Fruit fly (Drosophila melanogaster) ovary, adult (tissue): ENCODE measurements around the gene CG8997.

ENCODE experiments used
- CG17801 ChIP-seq: fragments of 200-800 bp; optimal IDR thresholded peaks from 2 replicates; lab custom pipeline; 2019; ENCODE audit warnings: missing biosample characterization, mild to moderate bottlenecking, missing genetic modification characterization, moderate library complexity; ENCODE audit not compliant: partially characterized antibody

CG8997 gene

dm6 chr2L:13829540-13829939 lies 15.6 kb downstream of the CG8997 start, which contains the start of the genes Arpc1 and Orc5:
Gene Arpc1 (minus strand): TSS chr2L:13829741.
Gene Orc5 (plus strand): TSS chr2L:13829837.
- TF ChIP-seq CG17801 (GFP tag; lab: Kevin White, UChicago): peak; percentile 26

dm6 chr2L:13827557-13827956 lies 17.6 kb downstream of the CG8997 start, which contains the start of gene PolG1:
Gene PolG1 (minus strand): TSS chr2L:13827772.
- no peak for TF ChIP-seq CG17801 (GFP tag; lab: Kevin White, UChicago)

dm6 chr2L:13820948-13821347 lies 24.2 kb downstream of the CG8997 start, which contains the start of gene b:
Gene b (plus strand): TSS chr2L:13821248.
- TF ChIP-seq CG17801 (GFP tag; lab: Kevin White, UChicago): no peak

dm6 chr2L:13820176-13820575 lies 24.9 kb downstream of the CG8997 start:
- TF ChIP-seq CG17801 (GFP tag; lab: Kevin White, UChicago): no peak

- no peak for TF ChIP-seq CG17801 (GFP tag; lab: Kevin White, UChicago)
These were observed 31.4 kb downstream of the CG8997 start, which contains the start of gene Sos for dm6 chr2L:13813604-13814178. Gene Sos (plus strand): TSS chr2L:13813816.

dm6 chr2L:13813156-13813555 lies 32.0 kb downstream of the CG8997 start, which contains the start of gene CG16888:
Gene CG16888 (minus strand): TSS chr2L:13813256.
- TF ChIP-seq CG17801 (GFP tag; lab: Kevin White, UChicago): no peak

- TF ChIP-seq CG17801 (GFP tag; lab: Kevin White, UChicago): no peak
These were observed 33.8 kb downstream of the CG8997 start, which contains the start of the genes Adat1 and CG16865 for dm6 chr2L:13811323-13811722. Gene Adat1 (minus strand): TSS chr2L:13811474. Gene CG16865 (plus strand): TSS chr2L:13811522.

- no peak for TF ChIP-seq CG17801 (GFP tag; lab: Kevin White, UChicago)
These were observed 37.2 kb downstream of the CG8997 start for dm6 chr2L:13807959-13808358.

dm6 chr2L:13807097-13807496 lies 38.0 kb downstream of the CG8997 start:
- no peak for TF ChIP-seq CG17801 (GFP tag; lab: Kevin White, UChicago)

- no peak for TF ChIP-seq CG17801 (GFP tag; lab: Kevin White, UChicago)
These were observed 40.0 kb downstream of the CG8997 start for dm6 chr2L:13805170-13805569.

- TF ChIP-seq CG17801 (GFP tag; lab: Kevin White, UChicago): no peak
These were observed 40.5 kb downstream of the CG8997 start for dm6 chr2L:13804561-13805067.

dm6 chr2L:13803805-13804560 lies 41.1 kb downstream of the CG8997 start:
- no peak for TF ChIP-seq CG17801 (GFP tag; lab: Kevin White, UChicago)

- no peak for TF ChIP-seq CG17801 (GFP tag; lab: Kevin White, UChicago)
These were observed 42.0 kb downstream of the CG8997 start, which contains the start of gene CAH1 for dm6 chr2L:13803032-13803661. Gene CAH1 (plus strand): TSS chr2L:13803626.

- no peak for TF ChIP-seq CG17801 (GFP tag; lab: Kevin White, UChicago)
These were observed 43.0 kb downstream of the CG8997 start for dm6 chr2L:13802075-13802639.
